Worm (Caenorhabditis elegans): ENCODE measurements around the gene nhr-34.

- no peak for TF ChIP-seq him-1 (tag; optimal IDR thresholded peaks at IDR 0.05)
- no peak for TF ChIP-seq W03F9.2 (tag; optimal IDR thresholded peaks at IDR 0.05)
- no peak for TF ChIP-seq dao-5 (tag; optimal IDR thresholded peaks at IDR 0.05)
Observed at ce11 chrIV:9641925-9642324, 33.5 kb downstream of the nhr-34 start, which contains the start of gene del-2.
